Fruit fly (Drosophila melanogaster): ENCODE data around the gene CG14230.

CG14230 gene

DNA sequence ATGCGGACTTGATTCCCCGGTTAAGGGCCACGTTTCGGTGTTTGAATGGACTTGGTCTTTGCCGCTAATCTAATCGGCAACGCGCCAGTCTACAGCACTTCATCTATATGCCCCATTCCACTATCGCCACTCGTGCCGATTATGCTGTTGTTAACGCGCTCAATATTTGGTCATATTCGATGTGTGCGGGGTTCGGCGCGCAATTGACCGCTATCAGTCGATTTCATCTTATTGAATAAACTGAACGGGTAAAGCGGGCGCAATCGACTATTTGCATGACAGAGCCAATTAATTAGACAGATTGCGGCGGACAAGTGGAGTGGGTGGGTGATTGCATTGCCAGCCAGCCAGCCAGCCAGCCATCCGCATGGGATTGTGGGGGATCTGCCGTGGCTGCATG lies 48.4 kb downstream of the CG14230 start:
- TF ChIP-seq CG8478 (optimal IDR thresholded peaks at IDR 0.05), result no peak
- no peak for TF ChIP-seq EcR (GFP tag; optimal IDR thresholded peaks at IDR 0.05)
- no peak for TF ChIP-seq psq (optimal IDR thresholded peaks at IDR 0.05)
- TF ChIP-seq usp (GFP tag; optimal IDR thresholded peaks at IDR 0.05), result no peak
- TF ChIP-seq pan (optimal IDR thresholded peaks at IDR 0.05), result no peak
- no peak for TF ChIP-seq Dll (optimal IDR thresholded peaks at IDR 0.05)

DNA sequence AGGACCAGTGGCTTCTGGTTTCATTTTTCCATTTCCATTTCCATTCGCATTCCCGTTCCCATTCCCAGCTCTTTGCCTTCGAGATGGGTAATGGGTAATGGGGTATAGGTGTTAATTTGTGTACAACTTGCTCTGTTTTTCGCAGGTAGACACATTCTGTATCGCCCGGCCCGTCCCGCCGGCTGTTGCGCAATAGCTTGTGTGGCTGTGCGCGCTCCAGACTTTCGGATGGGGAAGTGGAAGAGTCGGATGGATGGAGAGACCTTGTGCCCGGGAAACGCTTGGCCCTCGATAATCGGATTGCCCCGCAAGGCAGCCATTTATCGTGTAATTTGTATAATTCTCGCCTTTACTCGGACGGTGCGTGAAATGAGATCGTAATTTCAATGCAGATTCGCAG lies 49.7 kb downstream of the CG14230 start:
- TF ChIP-seq usp (GFP tag; optimal IDR thresholded peaks at IDR 0.05) (no peak), CG8478 (optimal IDR thresholded peaks at IDR 0.05) (no peak), EcR (GFP tag; optimal IDR thresholded peaks at IDR 0.05) (no peak), psq (optimal IDR thresholded peaks at IDR 0.05) (no peak), Dll (optimal IDR thresholded peaks at IDR 0.05) (no peak), pan (optimal IDR thresholded peaks at IDR 0.05) (no peak)

DNA sequence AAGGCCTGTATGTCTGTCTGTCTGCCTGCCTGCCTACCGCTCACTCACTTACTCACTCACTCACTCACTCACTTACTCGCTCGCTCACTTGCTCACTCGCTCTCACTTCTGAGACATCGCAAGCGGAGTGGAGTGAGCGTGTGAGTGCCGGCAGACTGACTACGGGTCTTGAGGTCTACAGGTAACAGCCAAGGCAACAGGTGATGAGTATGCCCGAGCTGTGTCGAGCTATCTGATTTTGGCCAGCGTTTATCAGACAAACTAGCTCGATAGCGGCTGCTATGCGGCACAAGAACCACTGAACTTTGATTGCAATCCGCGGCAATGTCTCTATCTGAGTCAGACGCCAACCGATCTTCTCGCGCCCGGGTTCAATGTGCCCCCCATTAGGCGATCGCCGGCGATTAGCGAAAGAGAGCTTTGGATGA lies 50.2 kb downstream of the CG14230 start:
- TF ChIP-seq pan (optimal IDR thresholded peaks at IDR 0.05), result no peak

DNA sequence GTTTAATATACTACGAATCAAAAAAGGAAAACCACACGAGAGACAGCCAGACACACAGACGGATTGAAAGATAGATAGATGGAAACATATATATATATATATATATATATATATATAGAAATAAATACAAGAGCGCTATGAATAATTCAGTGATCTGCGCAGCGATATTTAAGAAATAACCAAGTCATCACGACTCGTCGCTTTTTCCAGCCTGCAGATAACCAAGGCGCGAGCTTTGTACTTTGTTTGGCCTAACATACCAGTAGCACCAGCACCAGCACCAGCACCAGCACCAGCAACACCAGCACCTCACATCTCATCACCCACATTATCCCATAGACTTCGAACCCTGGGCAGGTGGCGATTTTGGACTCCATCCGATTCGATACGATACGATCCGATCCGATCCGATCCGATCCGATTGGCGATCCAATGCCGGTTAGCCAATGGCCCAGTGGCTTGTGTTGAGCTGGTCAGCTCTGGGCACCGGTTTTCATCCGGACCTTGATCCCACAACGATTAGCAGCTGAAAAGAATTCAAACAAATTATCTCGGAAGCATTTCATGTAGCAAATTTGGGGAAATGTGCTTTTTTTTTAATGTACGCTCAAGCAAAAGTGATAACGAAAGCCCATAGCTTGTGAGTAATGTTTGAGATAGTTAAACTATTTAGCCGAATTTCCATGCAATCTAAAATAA lies 50.9 kb downstream of the CG14230 start:
- TF ChIP-seq Dll (optimal IDR thresholded peaks at IDR 0.05), result no peak
- TF ChIP-seq CG8478 (optimal IDR thresholded peaks at IDR 0.05), result no peak
- no peak for TF ChIP-seq pan (optimal IDR thresholded peaks at IDR 0.05)
- no peak for TF ChIP-seq psq (optimal IDR thresholded peaks at IDR 0.05)
- no peak for TF ChIP-seq usp (GFP tag; optimal IDR thresholded peaks at IDR 0.05)
- TF ChIP-seq EcR (GFP tag; optimal IDR thresholded peaks at IDR 0.05), result no peak
